Fruit fly (Drosophila melanogaster) whole organism, embryonic: Measurements from ENCODE around the gene CG10738.
A peak's percentile ranks its signal among the peaks of the same experiment; 100 is the strongest.

Source experiments
- CG11085 ChIP-seq: fragments of 200-800 bp; sonication (Bioruptor generic); IDR thresholded peaks from 2 replicates; pipeline ENCODE4 v1.3.6; 2022; ENCODE audit warnings: missing biosample characterization, missing genetic modification characterization
- CG11456 ChIP-seq: fragments of 200-800 bp; sonication (Bioruptor generic); IDR thresholded peaks from 3 replicates; pipeline ENCODE4 v1.3.6; 2022; ENCODE audit warnings: missing biosample characterization, missing genetic modification characterization
- CG1603 ChIP-seq: fragments of 200-800 bp; sonication (Bioruptor generic); optimal IDR thresholded peaks from 2 replicates; lab custom pipeline; 2019; ENCODE audit warnings: missing biosample characterization, mild to moderate bottlenecking, missing genetic modification characterization, moderate library complexity
- CG16779 ChIP-seq: fragments of 200-800 bp; sonication (Bioruptor generic); IDR thresholded peaks from 2 replicates; pipeline ENCODE4 v1.3.6; 2022; ENCODE audit warnings: missing biosample characterization, missing genetic modification characterization
- CG17568 ChIP-seq: fragments of 200-800 bp; sonication (Bioruptor generic); optimal IDR thresholded peaks from 2 replicates; lab custom pipeline; 2018; ENCODE audit warnings: missing biosample characterization, mild to moderate bottlenecking, missing genetic modification characterization, moderate library complexity
- CG2712 ChIP-seq: fragments of 200-800 bp; optimal IDR thresholded peaks from 3 replicates; lab custom pipeline; 2019; ENCODE audit warnings: missing biosample characterization, mild to moderate bottlenecking, missing genetic modification characterization, moderate library complexity
- CG3163 ChIP-seq: fragments of 200-800 bp; sonication (Bioruptor generic); optimal IDR thresholded peaks from 3 replicates; lab custom pipeline; 2016; ENCODE audit warnings: missing biosample characterization, missing genetic modification characterization
- CG32767 ChIP-seq: fragments of 200-800 bp; sonication (Bioruptor generic); IDR thresholded peaks from 2 replicates; pipeline ENCODE4 v1.3.6; 2022; ENCODE audit warnings: missing biosample characterization, missing genetic modification characterization
- CG3847 ChIP-seq: fragments of 200-800 bp; sonication (Bioruptor generic); IDR thresholded peaks from 2 replicates; pipeline ENCODE4 v1.3.6; 2022; ENCODE audit warnings: missing biosample characterization, missing genetic modification characterization
- Deaf1 ChIP-seq: fragments of 200-800 bp; optimal IDR thresholded peaks from 3 replicates; lab custom pipeline; 2019; ENCODE audit warnings: missing biosample characterization, mild to moderate bottlenecking, missing genetic modification characterization, moderate library complexity
- Doc3 ChIP-seq: fragments of 200-800 bp; sonication (Bioruptor generic); IDR thresholded peaks from 3 replicates; pipeline ENCODE4 v1.3.6; 2022; ENCODE audit warnings: missing biosample characterization, missing genetic modification characterization; ENCODE audit not compliant: partially characterized antibody
- E2f1 ChIP-seq: fragments of 200-800 bp; sonication (Bioruptor generic); IDR thresholded peaks from 2 replicates; pipeline ENCODE4 v1.3.6; 2022; ENCODE audit warnings: missing biosample characterization, missing genetic modification characterization
- Fer1 ChIP-seq: fragments of 200-800 bp; sonication (Bioruptor generic); optimal IDR thresholded peaks from 2 replicates; lab custom pipeline; 2017; ENCODE audit warnings: missing biosample characterization, mild to moderate bottlenecking, missing genetic modification characterization
- Fer2 ChIP-seq: fragments of 200-800 bp; sonication (Bioruptor generic); optimal IDR thresholded peaks from 2 replicates; lab custom pipeline; 2018; ENCODE audit warnings: missing biosample characterization, mild to moderate bottlenecking, missing genetic modification characterization, moderate library complexity
- HLH3B ChIP-seq: fragments of 200-800 bp; sonication (Bioruptor generic); IDR thresholded peaks from 2 replicates; pipeline ENCODE4 v1.3.6; 2022; ENCODE audit warnings: missing biosample characterization, missing genetic modification characterization
- Hand ChIP-seq: fragments of 200-800 bp; sonication (Bioruptor generic); optimal IDR thresholded peaks from 2 replicates; lab custom pipeline; 2017; ENCODE audit warnings: mild to moderate bottlenecking, missing biosample characterization, missing genetic modification reagents, missing genetic modification characterization
- HmgZ ChIP-seq: fragments of 200-800 bp; sonication (Bioruptor generic); optimal IDR thresholded peaks from 2 replicates; lab custom pipeline; 2018; ENCODE audit warnings: missing biosample characterization, mild to moderate bottlenecking, missing genetic modification characterization
- Med ChIP-seq: fragments of 200-800 bp; sonication (Bioruptor generic); peaks from one replicate; lab custom pipeline; 2016; ENCODE audit warnings: missing biosample characterization, missing genetic modification characterization, mild to moderate bottlenecking, inconsistent platforms, moderate library complexity
- Myb ChIP-seq: fragments of 200-800 bp; sonication (Bioruptor generic); optimal IDR thresholded peaks from 2 replicates; lab custom pipeline; 2016; ENCODE audit warnings: missing biosample characterization, missing genetic modification characterization
- Opbp ChIP-seq: fragments of 200-800 bp; sonication (Bioruptor generic); IDR thresholded peaks from 3 replicates; pipeline ENCODE4 v1.3.6; 2022; ENCODE audit warnings: missing biosample characterization, missing genetic modification characterization; ENCODE audit not compliant: partially characterized antibody
- Sox100B ChIP-seq: fragments of 200-800 bp; sonication (Bioruptor generic); optimal IDR thresholded peaks from 3 replicates; lab custom pipeline; 2018; ENCODE audit warnings: missing biosample characterization, mild to moderate bottlenecking, missing genetic modification characterization
- Trl ChIP-seq, 3 experiments: fragments of >200 bp in 2 of 3; fragments of 200-800 bp in 1 of 3; sonication (Bioruptor generic) in 1 of 3; optimal IDR thresholded peaks; 2 replicates in 1 of 3; 3 replicates in 2 of 3; lab custom pipeline; 2016 to 2017; ENCODE audit warnings: missing biosample characterization in 1 of 3, missing genetic modification characterization in 1 of 3
- Usf ChIP-seq: fragments of 200-800 bp; sonication (Bioruptor generic); optimal IDR thresholded peaks from 2 replicates; lab custom pipeline; 2017; ENCODE audit warnings: missing genotype, missing biosample characterization, missing genetic modification characterization
- aop ChIP-seq: fragments of 200-800 bp; sonication (Bioruptor generic); IDR thresholded peaks from 2 replicates; pipeline ENCODE4 v1.3.6; 2022; ENCODE audit warnings: missing biosample characterization, missing genetic modification characterization
- ap ChIP-seq: fragments of 200-800 bp; sonication (Bioruptor generic); IDR thresholded peaks from 2 replicates; pipeline ENCODE4 v1.3.6; 2022; ENCODE audit warnings: missing biosample characterization, missing genetic modification characterization
- bab2 ChIP-seq: fragments of 200-800 bp; sonication (Bioruptor generic); optimal IDR thresholded peaks from 2 replicates; lab custom pipeline; 2016; ENCODE audit warnings: missing biosample characterization, missing genetic modification characterization
- bbx ChIP-seq: fragments of 200-800 bp; sonication (Bioruptor generic); IDR thresholded peaks from 2 replicates; pipeline ENCODE4 v1.3.6; 2022; ENCODE audit warnings: missing biosample characterization, missing genetic modification characterization; ENCODE audit not compliant: partially characterized antibody
- bsh ChIP-seq, 2 experiments: fragments of 200-800 bp; sonication (Bioruptor generic); optimal IDR thresholded peaks; 2 replicates each; lab custom pipeline; 2017 to 2018; ENCODE audit warnings: mild to moderate bottlenecking in 2 of 2, missing biosample characterization in 2 of 2, missing genetic modification characterization in 2 of 2, moderate library complexity in 1 of 2
- chinmo ChIP-seq: fragments of 200-800 bp; sonication (Bioruptor generic); IDR thresholded peaks from 4 replicates; pipeline ENCODE4 v1.3.6; 2022; ENCODE audit warnings: missing biosample characterization, missing genetic modification characterization; ENCODE audit not compliant: partially characterized antibody
- ci ChIP-seq: fragments of 200-800 bp; sonication (Bioruptor generic); IDR thresholded peaks from 3 replicates; pipeline ENCODE4 v1.3.6; 2022; ENCODE audit warnings: missing biosample characterization, missing genetic modification characterization
- crol ChIP-seq: fragments of 200-800 bp; sonication (Bioruptor generic); IDR thresholded peaks from 2 replicates; pipeline ENCODE4 v1.3.6; 2022; ENCODE audit warnings: missing biosample characterization, missing genetic modification characterization
- dimm ChIP-seq: fragments of 200-800 bp; sonication (Bioruptor generic); IDR thresholded peaks from 2 replicates; pipeline ENCODE4 v1.3.6; 2022; ENCODE audit warnings: missing biosample characterization, missing genetic modification characterization
- en ChIP-seq: fragments of 200-800 bp; sonication (Bioruptor generic); optimal IDR thresholded peaks from 2 replicates; lab custom pipeline; 2016; ENCODE audit warnings: missing biosample characterization, missing genetic modification characterization
- ewg ChIP-seq: fragments of 200-800 bp; sonication (Bioruptor generic); optimal IDR thresholded peaks from 3 replicates; lab custom pipeline; 2017; ENCODE audit warnings: mild to moderate bottlenecking, missing biosample characterization, missing genetic modification reagents, missing genetic modification characterization
- gcm ChIP-seq: fragments of 200-800 bp; sonication (Bioruptor generic); optimal IDR thresholded peaks from 2 replicates; lab custom pipeline; 2019; ENCODE audit warnings: missing biosample characterization, mild to moderate bottlenecking, missing genetic modification characterization, moderate library complexity
- grau ChIP-seq: fragments of 200-800 bp; optimal IDR thresholded peaks from 3 replicates; lab custom pipeline; 2019; ENCODE audit warnings: missing biosample characterization, mild to moderate bottlenecking, missing genetic modification characterization, moderate library complexity
- hb ChIP-seq: fragments of 200-800 bp; sonication (Bioruptor generic); IDR thresholded peaks from 3 replicates; pipeline ENCODE4 v1.3.6; 2022; ENCODE audit warnings: missing biosample characterization, missing genetic modification characterization; ENCODE audit not compliant: partially characterized antibody
- mld ChIP-seq: fragments of 200-800 bp; sonication (Bioruptor generic); IDR thresholded peaks from 3 replicates; pipeline ENCODE4 v1.3.6; 2022; ENCODE audit warnings: missing biosample characterization, missing genetic modification characterization; ENCODE audit not compliant: partially characterized antibody
- nom ChIP-seq: fragments of 200-800 bp; sonication (Bioruptor generic); optimal IDR thresholded peaks from 2 replicates; lab custom pipeline; 2017; ENCODE audit warnings: missing biosample characterization, missing genetic modification characterization, mild to moderate bottlenecking, moderate library complexity, missing genetic modification reagents
- peb ChIP-seq: fragments of 200-800 bp; sonication (Bioruptor generic); IDR thresholded peaks from 2 replicates; pipeline ENCODE4 v1.3.6; 2022; ENCODE audit warnings: missing biosample characterization, missing genetic modification characterization
- schlank ChIP-seq: fragments of 200-800 bp; sonication (Bioruptor generic); optimal IDR thresholded peaks from 2 replicates; lab custom pipeline; 2018; ENCODE audit warnings: missing biosample characterization, mild to moderate bottlenecking, missing genetic modification characterization
- sim ChIP-seq: fragments of 200-800 bp; sonication (Bioruptor generic); IDR thresholded peaks from 2 replicates; pipeline ENCODE4 v1.3.6; 2022; ENCODE audit warnings: missing biosample characterization, missing genetic modification characterization
- so ChIP-seq: fragments of 200-800 bp; sonication (Bioruptor generic); IDR thresholded peaks from 3 replicates; pipeline ENCODE4 v1.3.6; 2022; ENCODE audit warnings: missing biosample characterization, missing genetic modification characterization
- sr ChIP-seq: fragments of 200-800 bp; sonication (Bioruptor generic); IDR thresholded peaks from 3 replicates; pipeline ENCODE4 v1.3.6; 2022; ENCODE audit warnings: missing biosample characterization, missing genetic modification characterization
- trh ChIP-seq: fragments of 200-800 bp; sonication (Bioruptor generic); optimal IDR thresholded peaks from 2 replicates; lab custom pipeline; 2016; ENCODE audit warnings: missing biosample characterization, missing genetic modification characterization
- unpg ChIP-seq: fragments of 200-800 bp; sonication (Bioruptor generic); optimal IDR thresholded peaks from 3 replicates; lab custom pipeline; 2018; ENCODE audit warnings: missing biosample characterization, mild to moderate bottlenecking, missing genetic modification characterization, moderate library complexity
- vvl ChIP-seq: fragments of 200-800 bp; sonication (Bioruptor generic); IDR thresholded peaks from 2 replicates; pipeline ENCODE4 v1.3.6; 2022; ENCODE audit warnings: missing biosample characterization, missing genetic modification characterization

The CG10738 gene

dm6 chr3L:13433522-13433921 lies 17.0 kb upstream of the CG10738 start (continued):
- no peak for TF ChIP-seq bab2 (GFP tag; lab: Kevin White, UChicago)
- TF ChIP-seq Doc3, result no peak
- TF ChIP-seq trh (GFP tag; lab: Kevin White, UChicago), result no peak
- TF ChIP-seq Myb (GFP tag; lab: Kevin White, UChicago), result no peak
- TF ChIP-seq vvl (GFP tag; lab: Robert Waterston, UW), result no peak
- peak; percentile 79 for TF ChIP-seq bbx (GFP tag; lab: Robert Waterston, UW)
- TF ChIP-seq CG3847 (GFP tag; lab: Robert Waterston, UW), result no peak
- no peak for TF ChIP-seq CG17568

dm6 chr3L:13435170-13435727 lies 15.3 kb upstream of the CG10738 start, which contains the start of gene CG10713:
TSS of gene CG10713 (minus strand) at chr3L:13435229.
- TF ChIP-seq CG11456 (GFP tag; lab: Robert Waterston, UW) (no peak), nom (peak; percentile 76), aop (no peak), CG32767 (GFP tag; lab: Robert Waterston, UW) (peak; percentile 48; the same call in 1 of the 2 replicates), CG16779 (GFP tag; lab: Robert Waterston, UW) (no peak), CG1603 (no peak), Fer1 (GFP tag; lab: Kevin White, UChicago) (peak; percentile 21), E2f1 (GFP tag; lab: Robert Waterston, UW) (no peak), Hand (GFP tag; lab: Kevin White, UChicago) (peak; percentile 8), Trl (optimal IDR thresholded peaks at IDR 0.05; lab: Kevin White, UChicago) (peak; percentile 51 to 54), Trl (GFP tag; optimal IDR thresholded peaks at IDR 0.05; lab: Kevin White, UChicago) (no peak), grau (tag; lab: Kevin White, UChicago) (no peak), sim (no peak), Myb (GFP tag; lab: Kevin White, UChicago) (peak; percentile 76), Deaf1 (peak; percentile 46), Usf (no peak), ci (GFP tag; lab: Robert Waterston, UW) (0 out of 3 replicates have a peak, but pooled peaks have one; percentile 8), mld (GFP tag; lab: Robert Waterston, UW) (0 out of 3 replicates have a peak, but pooled peaks have one; percentile 50), ap (no peak), unpg (GFP tag; lab: Kevin White, UChicago) (no peak), CG3163 (GFP tag; lab: Kevin White, UChicago) (peak; percentile 89), chinmo (GFP tag; lab: Robert Waterston, UW) (0 out of 4 replicates have a peak, but pooled peaks have one; percentile 52), Fer2 (tag; lab: Kevin White, UChicago) (no peak), gcm (GFP tag; lab: Kevin White, UChicago) (no peak), schlank (no peak), sr (GFP tag; lab: Robert Waterston, UW) (0 out of 3 replicates have a peak, but pooled peaks have one; percentile 52), bsh (GFP tag; optimal IDR thresholded peaks at IDR 0.05; lab: Kevin White, UChicago) (peak in 1 of 2 experiments; percentile 49), hb (GFP tag; lab: Robert Waterston, UW) (no peak), HmgZ (tag; lab: Kevin White, UChicago) (no peak), ewg (GFP tag; lab: Kevin White, UChicago) (peak; percentile 98), crol (GFP tag; lab: Robert Waterston, UW) (peak; percentile 81), HLH3B (GFP tag; lab: Robert Waterston, UW) (peak; percentile 18; the same call in 1 of the 2 replicates), Med (GFP tag; lab: Kevin White, UChicago) (peak; percentile 57), dimm (no peak), Opbp (GFP tag; lab: Robert Waterston, UW) (0 out of 3 replicates have a peak, but pooled peaks have one; percentile 27), peb (GFP tag; lab: Robert Waterston, UW) (no peak), Sox100B (GFP tag; lab: Kevin White, UChicago) (no peak), CG3847 (GFP tag; lab: Robert Waterston, UW) (no peak), so (GFP tag; lab: Robert Waterston, UW) (0 out of 3 replicates have a peak, but pooled peaks have one; percentile 13), en (GFP tag; lab: Kevin White, UChicago) (no peak), CG11085 (0 out of 2 replicates have a peak, but pooled peaks have one; percentile 7), CG2712 (peak; percentile 83)
